Worm (Caenorhabditis elegans): ENCODE data around the gene rimb-1.

ce11 chrIII:1744486-1744885 lies 43.6 kb upstream of the rimb-1 start:
- TF ChIP-seq ama-1 (optimal IDR thresholded peaks at IDR 0.05) (no peak), nhr-28 (tag; optimal IDR thresholded peaks at IDR 0.05) (no peak), lin-15B (tag; optimal IDR thresholded peaks at IDR 0.05) (no peak), jun-1 (tag; optimal IDR thresholded peaks at IDR 0.05) (no peak), snpc-4 (tag; optimal IDR thresholded peaks at IDR 0.05) (no peak), blmp-1 (tag; optimal IDR thresholded peaks at IDR 0.05) (no peak), Y116A8C.19 (tag; optimal IDR thresholded peaks at IDR 0.05; ENCODE audit: borderline replicate concordance) (no peak), lin-39 (tag; optimal IDR thresholded peaks at IDR 0.05) (no peak), ets-5 (GFP tag; IDR thresholded peaks at IDR 0.05) (no peak), mdl-1 (tag; optimal IDR thresholded peaks at IDR 0.05) (no peak)

Measured in whole organism, L1 larva.